Worm (Caenorhabditis elegans): ENCODE measurements around the gene nhr-236.
A peak's percentile ranks its signal among the peaks of the same experiment; 100 is the strongest.

nhr-236 gene

DNA sequence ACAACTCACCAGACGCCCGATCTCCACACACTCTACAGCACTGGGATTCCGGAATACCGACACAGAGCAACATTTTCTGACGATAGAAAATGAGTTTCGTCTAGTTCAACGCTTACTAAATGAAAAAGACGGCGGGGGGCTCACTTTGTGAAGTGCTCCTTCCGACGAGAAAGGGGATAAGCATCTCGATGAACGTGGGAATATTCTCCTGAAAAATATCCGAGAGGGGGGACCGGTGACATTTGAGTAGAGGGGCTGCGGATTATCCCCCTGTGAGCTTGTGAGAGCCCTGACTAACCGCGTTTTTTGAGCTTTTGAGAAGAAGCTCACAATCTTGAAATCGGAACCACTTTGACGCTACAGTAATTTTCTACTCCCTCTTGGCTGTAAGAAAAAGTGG is at the start of gene nhr-236:
Gene nhr-236 (minus strand): TSS at position 101 of the 400 bp plus-strand sequence.
- TF ChIP-seq nhr-28 (tag; optimal IDR thresholded peaks at IDR 0.05) (no peak), ceh-43 (GFP tag; optimal IDR thresholded peaks at IDR 0.05) (no peak), sem-2 (GFP tag; optimal IDR thresholded peaks at IDR 0.05) (no peak), nhr-237 (tag; optimal IDR thresholded peaks at IDR 0.05) (no peak), mls-2 (tag; optimal IDR thresholded peaks at IDR 0.05) (no peak)

DNA sequence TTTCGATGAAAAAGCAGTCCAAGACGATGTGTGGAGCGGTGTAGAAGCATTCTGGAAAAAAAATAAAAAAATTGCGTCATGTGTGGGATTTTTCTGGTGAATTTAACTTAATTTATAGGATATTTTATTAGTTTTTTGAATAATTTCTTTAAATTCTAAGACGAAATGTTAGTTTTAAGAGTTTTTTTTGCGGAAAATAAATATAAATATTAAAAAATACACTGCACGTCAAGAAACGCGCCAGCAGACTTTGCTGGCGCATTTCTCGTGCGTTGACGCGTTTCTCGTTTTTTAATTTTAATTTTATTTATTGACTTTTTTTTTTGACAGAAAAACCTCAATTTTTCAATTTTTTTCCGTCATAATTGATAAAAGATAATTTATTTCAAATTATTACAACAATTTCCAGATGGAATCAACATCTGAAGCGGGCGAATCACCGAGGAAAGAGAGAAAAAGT is 19.5 kb upstream of the nhr-236 start, which contains the start of the genes ppgn-1 and tftc-1:
Gene ppgn-1 (minus strand): TSS at position 51 of the 460 bp plus-strand sequence.
Gene tftc-1 (plus strand): TSS at position 410 of the 460 bp plus-strand sequence.
- TF ChIP-seq mep-1 (tag; optimal IDR thresholded peaks at IDR 0.05): peak; percentile 28
- no peak for TF ChIP-seq sptf-1 (tag; optimal IDR thresholded peaks at IDR 0.05)
- TF ChIP-seq nhr-76 (tag; optimal IDR thresholded peaks at IDR 0.05): no peak
- no peak for TF ChIP-seq zip-8 (tag; optimal IDR thresholded peaks at IDR 0.05)
- peak; percentile 81 for TF ChIP-seq ces-1 (GFP tag; optimal IDR thresholded peaks at IDR 0.05)
- no peak for TF ChIP-seq elt-3 (tag; optimal IDR thresholded peaks at IDR 0.05)
- no peak for TF ChIP-seq nhr-28 (tag; optimal IDR thresholded peaks at IDR 0.05)
- no peak for TF ChIP-seq unc-39 (tag; optimal IDR thresholded peaks at IDR 0.05)
- TF ChIP-seq unc-120 (tag; optimal IDR thresholded peaks at IDR 0.05; ENCODE audit: poor library complexity, severe bottlenecking): no peak
- TF ChIP-seq lsy-2 (tag; optimal IDR thresholded peaks at IDR 0.05): no peak
- no peak for TF ChIP-seq nhr-237 (tag; optimal IDR thresholded peaks at IDR 0.05)
- peak; percentile 13 for TF ChIP-seq lin-13 (tag; optimal IDR thresholded peaks at IDR 0.05)

DNA sequence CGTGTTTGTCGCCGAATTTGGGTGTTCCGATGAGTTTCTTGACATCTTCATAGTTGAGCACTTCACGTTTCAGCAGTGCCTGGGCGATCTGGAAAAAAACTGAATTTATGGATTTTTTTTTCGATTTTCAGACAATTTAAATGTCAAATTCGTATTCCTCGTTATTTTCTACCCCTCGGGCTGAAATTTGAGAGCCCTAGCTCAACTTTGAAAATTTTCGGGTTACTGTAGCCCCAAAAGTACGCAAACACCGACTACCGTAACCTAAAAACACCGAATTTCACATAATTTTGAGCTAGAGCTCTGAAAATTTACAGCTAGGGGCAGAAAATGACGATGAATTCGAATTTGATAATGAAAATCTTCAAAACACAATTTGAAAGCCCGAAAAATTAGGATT is 4.6 kb upstream of the nhr-236 start:
- TF ChIP-seq elt-3 (tag; optimal IDR thresholded peaks at IDR 0.05): no peak
- peak; percentile 67 for TF ChIP-seq lsy-2 (tag; optimal IDR thresholded peaks at IDR 0.05)
- TF ChIP-seq unc-120 (tag; optimal IDR thresholded peaks at IDR 0.05; ENCODE audit: poor library complexity, severe bottlenecking): no peak

DNA sequence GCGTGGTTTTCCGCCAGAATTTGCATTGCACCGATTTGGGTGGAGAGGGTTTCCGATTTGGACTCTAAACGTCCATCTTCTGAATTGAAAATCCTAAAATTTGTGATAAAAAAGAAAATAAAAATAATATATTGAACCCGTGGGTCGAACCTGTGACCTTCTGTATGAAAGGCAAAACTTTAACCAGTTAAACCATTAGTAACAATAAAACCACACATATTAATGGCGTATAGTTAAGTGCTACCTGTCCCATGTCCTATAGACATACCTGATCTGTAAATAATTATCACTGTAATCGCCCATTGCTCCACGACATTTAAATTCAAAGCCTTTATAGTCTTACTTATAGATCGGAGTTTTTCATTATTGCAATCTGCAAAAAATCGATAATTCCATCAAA is 2.1 kb downstream of the nhr-236 start:
- TF ChIP-seq nhr-28 (tag; optimal IDR thresholded peaks at IDR 0.05) (no peak), mab-5 (tag; optimal IDR thresholded peaks at IDR 0.05) (no peak), lin-13 (tag; optimal IDR thresholded peaks at IDR 0.05) (no peak), mep-1 (tag; optimal IDR thresholded peaks at IDR 0.05) (no peak)

DNA sequence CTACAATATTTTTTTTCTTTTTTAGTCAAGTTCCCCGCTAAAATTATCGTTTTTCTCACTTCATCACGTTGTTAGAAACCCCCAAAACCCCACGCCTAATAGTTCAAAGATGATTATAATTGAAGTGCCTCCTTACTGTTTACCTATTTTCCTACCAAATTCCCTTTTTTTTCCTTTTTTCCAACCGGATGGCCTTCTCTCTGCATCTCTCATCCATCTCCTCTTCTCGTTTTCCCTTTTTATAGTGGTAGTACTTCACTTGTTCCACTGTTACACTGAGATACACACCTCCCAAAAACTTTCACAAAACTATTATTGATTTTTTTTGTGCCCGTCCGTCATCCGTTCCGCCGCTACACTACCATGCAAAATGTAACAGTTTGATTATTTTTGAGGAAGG is 6.4 kb downstream of the nhr-236 start, which contains the start of gene nsy-4:
Gene nsy-4 (plus strand): TSS at position 274 of the 400 bp plus-strand sequence.
- no peak for TF ChIP-seq ztf-11 (tag; optimal IDR thresholded peaks at IDR 0.05)
- no peak for TF ChIP-seq mab-5 (tag; optimal IDR thresholded peaks at IDR 0.05)
- no peak for TF ChIP-seq nhr-76 (tag; optimal IDR thresholded peaks at IDR 0.05)

DNA sequence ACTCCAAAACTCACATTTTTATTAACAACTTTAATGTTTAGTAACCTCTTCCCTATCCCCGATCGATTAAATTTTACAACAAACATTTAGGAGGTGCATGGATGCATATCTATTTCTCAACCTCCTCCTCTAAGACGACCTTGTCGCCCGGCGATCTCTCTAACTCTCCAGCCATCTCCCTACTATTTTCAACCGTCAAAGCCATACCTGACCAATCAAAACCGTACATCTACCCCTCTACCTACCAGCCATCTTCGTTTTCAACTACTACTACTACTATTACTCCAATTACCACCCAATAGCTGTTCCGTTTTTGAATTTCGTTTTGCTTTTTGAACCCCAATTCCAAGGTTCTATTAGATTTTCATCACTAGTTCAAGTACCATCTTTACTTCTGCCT is 7.9 kb downstream of the nhr-236 start:
- TF ChIP-seq lsy-2 (tag; optimal IDR thresholded peaks at IDR 0.05): no peak
- peak; percentile 32 for TF ChIP-seq nhr-2 (tag; optimal IDR thresholded peaks at IDR 0.05)
- TF ChIP-seq ham-2 (GFP tag; optimal IDR thresholded peaks at IDR 0.05): peak; percentile 14
- TF ChIP-seq drap-1 (GFP tag; optimal IDR thresholded peaks at IDR 0.05): no peak

DNA sequence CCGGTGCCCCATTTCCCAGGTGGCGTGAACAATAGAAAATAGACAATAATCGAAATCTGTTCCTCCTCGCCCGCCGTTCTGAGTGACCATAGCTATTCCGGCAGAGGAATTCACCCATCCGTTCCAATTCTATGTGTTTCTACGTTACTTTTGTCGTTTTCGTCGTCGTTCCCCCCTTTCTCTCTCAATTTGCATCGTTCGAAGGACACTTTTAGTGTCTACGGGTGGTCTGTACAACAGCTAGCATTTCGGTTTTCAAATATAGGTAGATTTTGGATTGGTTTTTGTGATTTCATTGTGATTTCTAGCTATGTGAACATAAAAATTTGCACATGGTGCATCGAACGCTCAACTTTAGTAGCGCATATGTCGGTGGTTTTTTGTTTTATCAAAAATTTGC is 9.4 kb downstream of the nhr-236 start:
- TF ChIP-seq mls-2 (tag; optimal IDR thresholded peaks at IDR 0.05) (no peak), unc-39 (tag; optimal IDR thresholded peaks at IDR 0.05) (no peak), zip-8 (tag; optimal IDR thresholded peaks at IDR 0.05) (no peak), sem-2 (GFP tag; optimal IDR thresholded peaks at IDR 0.05) (no peak), elt-3 (tag; optimal IDR thresholded peaks at IDR 0.05) (no peak), ztf-11 (tag; optimal IDR thresholded peaks at IDR 0.05) (no peak), nhr-12 (tag; optimal IDR thresholded peaks at IDR 0.05) (no peak), cnd-1 (tag; optimal IDR thresholded peaks at IDR 0.05) (no peak), nhr-237 (tag; optimal IDR thresholded peaks at IDR 0.05) (no peak), unc-62 (GFP tag; optimal IDR thresholded peaks at IDR 0.05) (no peak), flh-1 (GFP tag; optimal IDR thresholded peaks at IDR 0.05) (no peak), drap-1 (GFP tag; optimal IDR thresholded peaks at IDR 0.05) (no peak), unc-120 (tag; optimal IDR thresholded peaks at IDR 0.05; ENCODE audit: poor library complexity, severe bottlenecking) (no peak), ces-1 (GFP tag; optimal IDR thresholded peaks at IDR 0.05) (no peak), ceh-83 (GFP tag; optimal IDR thresholded peaks at IDR 0.05) (no peak), lin-13 (tag; optimal IDR thresholded peaks at IDR 0.05) (no peak)

DNA sequence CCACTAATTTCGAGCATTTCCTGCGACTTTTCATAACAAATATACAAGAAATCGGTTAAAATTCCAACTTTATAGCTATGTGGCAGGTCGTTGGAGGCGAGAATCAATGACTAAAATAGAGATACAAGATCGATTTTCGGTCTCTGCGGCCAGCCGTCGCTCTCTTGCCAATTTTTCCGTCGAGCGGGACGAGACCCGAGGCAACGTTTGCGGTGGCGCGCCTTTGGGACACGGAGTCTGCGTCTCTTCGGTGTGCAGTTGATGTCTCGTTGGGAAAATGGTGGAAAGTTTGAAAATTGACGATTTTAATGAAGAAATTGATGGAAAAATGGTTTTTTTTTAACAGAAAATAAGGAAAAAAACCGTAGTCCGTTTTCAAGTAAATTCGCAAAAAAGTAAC is 12.6 kb downstream of the nhr-236 start:
- TF ChIP-seq unc-39 (tag; optimal IDR thresholded peaks at IDR 0.05) (no peak), mep-1 (tag; optimal IDR thresholded peaks at IDR 0.05) (peak; percentile 35), hlh-1 (tag; optimal IDR thresholded peaks at IDR 0.05) (peak; percentile 6), flh-1 (GFP tag; optimal IDR thresholded peaks at IDR 0.05) (no peak), lsy-2 (tag; optimal IDR thresholded peaks at IDR 0.05) (peak; percentile 22)
